Fruit fly (Drosophila melanogaster) whole organism, embryonic: ENCODE data around the gene cd.

Experiments used
- Awh ChIP-seq: fragments of 200-800 bp; sonication (Bioruptor generic); IDR thresholded peaks from 2 replicates; pipeline ENCODE4, ENCODE4 v1.3.6; 2022; ENCODE audit warnings: missing biosample characterization, missing genetic modification characterization
- CG10274 ChIP-seq: fragments of 200-800 bp; sonication (Bioruptor generic); optimal IDR thresholded peaks from 3 replicates; lab custom pipeline; 2017; ENCODE audit warnings: missing biosample characterization, mild to moderate bottlenecking, missing genetic modification characterization
- CG10462 ChIP-seq: fragments of 200-800 bp; sonication (Bioruptor generic); optimal IDR thresholded peaks from 2 replicates; lab custom pipeline; 2016; ENCODE audit warnings: missing biosample characterization, missing genetic modification characterization
- CG11093 ChIP-seq: fragments of 200-800 bp; sonication (Bioruptor generic); IDR thresholded peaks from 3 replicates; pipeline ENCODE4 v1.3.6; 2022; ENCODE audit warnings: missing biosample characterization, missing genetic modification characterization
- CG15269 ChIP-seq: fragments of 200-800 bp; sonication (Bioruptor generic); optimal IDR thresholded peaks from 2 replicates; lab custom pipeline; 2018; ENCODE audit warnings: missing biosample characterization, mild to moderate bottlenecking, missing genetic modification characterization, moderate library complexity
- CG1603 ChIP-seq: fragments of 200-800 bp; sonication (Bioruptor generic); optimal IDR thresholded peaks from 2 replicates; lab custom pipeline; 2019; ENCODE audit warnings: missing biosample characterization, mild to moderate bottlenecking, missing genetic modification characterization, moderate library complexity
- CG16779 ChIP-seq: fragments of 200-800 bp; sonication (Bioruptor generic); IDR thresholded peaks from 2 replicates; pipeline ENCODE4 v1.3.6; 2022; ENCODE audit warnings: missing biosample characterization, missing genetic modification characterization
- CG17829 ChIP-seq: fragments of 200-800 bp; optimal IDR thresholded peaks from 2 replicates; lab custom pipeline; 2019; ENCODE audit warnings: missing biosample characterization, mild to moderate bottlenecking, missing genetic modification characterization, moderate library complexity
- CG1792 ChIP-seq: fragments of 200-800 bp; sonication (Bioruptor generic); optimal IDR thresholded peaks from 2 replicates; lab custom pipeline; 2016; ENCODE audit warnings: missing biosample characterization, missing genetic modification characterization
- CG18476 ChIP-seq: fragments of 200-800 bp; sonication (Bioruptor generic); optimal IDR thresholded peaks from 2 replicates; lab custom pipeline; 2016; ENCODE audit warnings: missing biosample characterization, mild to moderate bottlenecking, missing genetic modification characterization
- CG2120 ChIP-seq: fragments of 200-800 bp; sonication (Bioruptor generic); optimal IDR thresholded peaks from 3 replicates; lab custom pipeline; 2016; ENCODE audit warnings: missing biosample characterization, missing genetic modification characterization
- CG2129 ChIP-seq: fragments of 200-800 bp; sonication (Bioruptor generic); IDR thresholded peaks from 2 replicates; pipeline ENCODE4 v1.3.6; 2022; ENCODE audit warnings: missing biosample characterization, missing genetic modification characterization; ENCODE audit not compliant: partially characterized antibody
- CG2875 ChIP-seq: fragments of 200-800 bp; sonication (Bioruptor generic); optimal IDR thresholded peaks from 2 replicates; lab custom pipeline; 2017; ENCODE audit warnings: missing biosample characterization, mild to moderate bottlenecking, missing genetic modification characterization, missing genetic modification reagents
- CG3163 ChIP-seq: fragments of 200-800 bp; sonication (Bioruptor generic); optimal IDR thresholded peaks from 3 replicates; lab custom pipeline; 2016; ENCODE audit warnings: missing biosample characterization, missing genetic modification characterization
- CG3726 ChIP-seq: fragments of 200-800 bp; sonication (Bioruptor generic); IDR thresholded peaks from 3 replicates; pipeline ENCODE4, ENCODE4 v1.3.6; 2022; ENCODE audit warnings: missing biosample characterization, missing genetic modification characterization
- CG3838 ChIP-seq: fragments of 200-800 bp; sonication (Bioruptor generic); optimal IDR thresholded peaks from 3 replicates; lab custom pipeline; 2016; ENCODE audit warnings: missing biosample characterization, missing genetic modification characterization
- CG6175 ChIP-seq: fragments of 200-800 bp; sonication (Bioruptor generic); IDR thresholded peaks from 3 replicates; pipeline ENCODE4 v1.3.6; 2022; ENCODE audit warnings: missing biosample characterization, missing genetic modification characterization
- CG7987 ChIP-seq: fragments of 200-800 bp; sonication (Bioruptor generic); optimal IDR thresholded peaks from 2 replicates; lab custom pipeline; 2018; ENCODE audit warnings: missing biosample characterization, mild to moderate bottlenecking, missing genetic modification characterization, moderate library complexity
- CG8478 ChIP-seq: fragments of >200 bp; optimal IDR thresholded peaks from 2 replicates; lab custom pipeline; 2018
- CG8924 ChIP-seq: fragments of 200-800 bp; optimal IDR thresholded peaks from 3 replicates; lab custom pipeline; 2019; ENCODE audit warnings: missing biosample characterization, mild to moderate bottlenecking, missing genetic modification characterization, moderate library complexity
- D19B ChIP-seq: fragments of 200-800 bp; sonication (Bioruptor generic); optimal IDR thresholded peaks from 2 replicates; lab custom pipeline; 2017; ENCODE audit warnings: missing biosample characterization, mild to moderate bottlenecking, missing genetic modification characterization
- Dbx ChIP-seq: fragments of 200-800 bp; sonication (Bioruptor generic); IDR thresholded peaks from 3 replicates; pipeline ENCODE4 v1.3.6; 2022; ENCODE audit warnings: missing biosample characterization, missing genetic modification characterization
- Dll ChIP-seq: fragments of 200-800 bp; sonication (Bioruptor generic); IDR thresholded peaks from 4 replicates; pipeline ENCODE4 v1.3.6; 2022; ENCODE audit warnings: missing biosample characterization, missing genetic modification characterization; ENCODE audit not compliant: partially characterized antibody
- Doc3 ChIP-seq: fragments of 200-800 bp; sonication (Bioruptor generic); IDR thresholded peaks from 3 replicates; pipeline ENCODE4 v1.3.6; 2022; ENCODE audit warnings: missing biosample characterization, missing genetic modification characterization; ENCODE audit not compliant: partially characterized antibody
- Dp ChIP-seq: fragments of 200-800 bp; sonication (Bioruptor generic); optimal IDR thresholded peaks from 2 replicates; lab custom pipeline; 2018; ENCODE audit warnings: missing biosample characterization, mild to moderate bottlenecking, missing genetic modification characterization, moderate library complexity
- E2f2 ChIP-seq: fragments of 200-800 bp; sonication (Bioruptor generic); IDR thresholded peaks from 2 replicates; pipeline ENCODE4 v1.3.6; 2022; ENCODE audit warnings: missing biosample characterization, missing genetic modification characterization
- Ets65A ChIP-seq: fragments of 200-800 bp; sonication (Bioruptor generic); peaks from one replicate; lab custom pipeline; 2016; ENCODE audit warnings: missing biosample characterization, missing genetic modification characterization
- HHEX ChIP-seq: fragments of 200-800 bp; sonication (Bioruptor generic); optimal IDR thresholded peaks from 3 replicates; lab custom pipeline; 2017; ENCODE audit warnings: missing biosample characterization, mild to moderate bottlenecking, missing genetic modification characterization, missing genetic modification reagents
- MESR4 ChIP-seq: fragments of 200-800 bp; sonication (Bioruptor generic); optimal IDR thresholded peaks from 2 replicates; lab custom pipeline; 2018; ENCODE audit warnings: missing biosample characterization, mild to moderate bottlenecking, missing genetic modification characterization, moderate library complexity
- Nf-YB ChIP-seq: fragments of 200-800 bp; sonication (Bioruptor generic); optimal IDR thresholded peaks from 3 replicates; lab custom pipeline; 2019; ENCODE audit warnings: missing biosample characterization, mild to moderate bottlenecking, missing genetic modification characterization, moderate library complexity
- Pdp1 ChIP-seq, 2 experiments: fragments of 200-800 bp; sonication (Bioruptor generic); optimal IDR thresholded peaks; 3 replicates each; lab custom pipeline; 2016; ENCODE audit warnings: missing biosample characterization in 2 of 2, missing genetic modification characterization in 2 of 2, mild to moderate bottlenecking in 1 of 2, moderate library complexity in 1 of 2
- Sry-β ChIP-seq: fragments of 200-800 bp; sonication (Bioruptor generic); optimal IDR thresholded peaks from 2 replicates; lab custom pipeline; 2018; ENCODE audit warnings: missing biosample characterization, mild to moderate bottlenecking, missing genetic modification characterization, moderate library complexity
- Stat92E ChIP-seq, 3 experiments: fragments of >200 bp in 2 of 3; fragments of 200-800 bp in 1 of 3; sonication (Bioruptor generic) in 1 of 3; optimal IDR thresholded peaks; 2 replicates each; lab custom pipeline; 2017 to 2019; ENCODE audit warnings: missing biosample characterization in 3 of 3, missing genetic modification characterization in 3 of 3, mild to moderate bottlenecking in 1 of 3, moderate library complexity in 1 of 3
- cg ChIP-seq: fragments of 200-800 bp; sonication (Bioruptor generic); optimal IDR thresholded peaks from 3 replicates; lab custom pipeline; 2019; ENCODE audit warnings: missing biosample characterization, mild to moderate bottlenecking, missing genetic modification characterization, moderate library complexity
- chinmo ChIP-seq: fragments of 200-800 bp; sonication (Bioruptor generic); IDR thresholded peaks from 4 replicates; pipeline ENCODE4 v1.3.6; 2022; ENCODE audit warnings: missing biosample characterization, missing genetic modification characterization; ENCODE audit not compliant: partially characterized antibody
- ci ChIP-seq: fragments of 200-800 bp; sonication (Bioruptor generic); IDR thresholded peaks from 3 replicates; pipeline ENCODE4 v1.3.6; 2022; ENCODE audit warnings: missing biosample characterization, missing genetic modification characterization
- dati ChIP-seq: fragments of 200-800 bp; sonication (Bioruptor generic); IDR thresholded peaks from 2 replicates; pipeline ENCODE4 v1.3.6; 2022; ENCODE audit warnings: missing biosample characterization, missing genetic modification characterization
- dimm ChIP-seq: fragments of 200-800 bp; sonication (Bioruptor generic); IDR thresholded peaks from 2 replicates; pipeline ENCODE4 v1.3.6; 2022; ENCODE audit warnings: missing biosample characterization, missing genetic modification characterization
- gcm2 ChIP-seq: fragments of 200-800 bp; sonication (Bioruptor generic); optimal IDR thresholded peaks from 2 replicates; lab custom pipeline; 2016; ENCODE audit warnings: missing biosample characterization, missing genetic modification characterization
- insv ChIP-seq, 2 experiments: fragments of 200-800 bp; sonication (Bioruptor generic); optimal IDR thresholded peaks; 3 replicates each; lab custom pipeline; 2016 to 2018; ENCODE audit warnings: missing biosample characterization in 2 of 2, missing genetic modification characterization in 2 of 2
- nmo ChIP-seq: fragments of 200-800 bp; sonication (Bioruptor generic); optimal IDR thresholded peaks from 2 replicates; lab custom pipeline; 2018; ENCODE audit warnings: missing biosample characterization, mild to moderate bottlenecking, missing genetic modification characterization, moderate library complexity
- pros ChIP-seq: fragments of 200-800 bp; sonication (Bioruptor generic); optimal IDR thresholded peaks from 3 replicates; lab custom pipeline; 2019; ENCODE audit warnings: missing biosample characterization, mild to moderate bottlenecking, missing genetic modification characterization, moderate library complexity
- pzg ChIP-seq: fragments of 200-800 bp; sonication (Bioruptor generic); optimal IDR thresholded peaks from 3 replicates; lab custom pipeline; 2018; ENCODE audit warnings: missing biosample characterization, mild to moderate bottlenecking, missing genetic modification characterization, moderate library complexity
- row ChIP-seq: fragments of 200-800 bp; sonication (Bioruptor generic); IDR thresholded peaks from 3 replicates; pipeline ENCODE4 v1.3.6; 2022; ENCODE audit warnings: missing biosample characterization, missing genetic modification characterization
- shn ChIP-seq: fragments of 200-800 bp; sonication (Bioruptor generic); optimal IDR thresholded peaks from 3 replicates; lab custom pipeline; 2016; ENCODE audit warnings: missing biosample characterization, missing genetic modification characterization
- slou ChIP-seq: fragments of 200-800 bp; sonication (Bioruptor generic); optimal IDR thresholded peaks from 3 replicates; lab custom pipeline; 2016; ENCODE audit warnings: missing biosample characterization, missing genetic modification characterization
- slp2 ChIP-seq: fragments of 200-800 bp; sonication (Bioruptor generic); optimal IDR thresholded peaks from 2 replicates; lab custom pipeline; 2016; ENCODE audit warnings: missing biosample characterization, missing genetic modification characterization
- tio ChIP-seq: fragments of 200-800 bp; sonication (Bioruptor generic); optimal IDR thresholded peaks from 2 replicates; lab custom pipeline; 2017; ENCODE audit warnings: missing biosample characterization, missing genetic modification characterization, inconsistent platforms

The cd gene

dm6 chr3R:22666449-22667283 is 28.1 kb upstream of the cd start (continued):
- TF ChIP-seq CG16779 (GFP tag; lab: Robert Waterston, UW) (no peak), CG2875 (GFP tag; lab: Kevin White, UChicago) (no peak), Nf-YB (peak; percentile 8), slp2 (peak; percentile 4), ci (GFP tag; lab: Robert Waterston, UW) (no peak; the same call in 2 of the 3 replicates), slou (GFP tag; lab: Kevin White, UChicago) (no peak), CG1792 (GFP tag; lab: Kevin White, UChicago) (no peak), Stat92E (GFP tag; optimal IDR thresholded peaks at IDR 0.05; lab: Kevin White, UChicago) (peak in 1 of 3 experiments; percentile 98), CG7987 (no peak), dimm (GFP tag; lab: Robert Waterston, UW) (no peak), CG3726 (GFP tag; lab: Robert Waterston, UW) (no peak), Sry-β (GFP tag; lab: Kevin White, UChicago) (peak; percentile 92), shn (GFP tag; lab: Kevin White, UChicago) (no peak), CG1603 (tag; lab: Kevin White, UChicago) (peak; percentile 1), E2f2 (GFP tag; lab: Robert Waterston, UW) (peak; percentile 11; the same call in 1 of the 2 replicates), pzg (GFP tag; lab: Kevin White, UChicago) (no peak), CG17829 (no peak), MESR4 (GFP tag; lab: Kevin White, UChicago) (no peak), Awh (0 out of 2 replicates have a peak, but pooled peaks have one; percentile 22), CG3838 (GFP tag; lab: Kevin White, UChicago) (no peak), row (GFP tag; lab: Robert Waterston, UW) (peak; percentile 62; the same call in 2 of the 3 replicates), dati (no peak), chinmo (GFP tag; lab: Robert Waterston, UW) (peak; percentile 82; the same call in 1 of the 4 replicates), CG15269 (peak; percentile 72), CG6175 (peak; percentile 69; the same call in 1 of the 3 replicates), Dll (no peak), D19B (no peak), tio (GFP tag; lab: Kevin White, UChicago) (no peak), CG10462 (GFP tag; lab: Kevin White, UChicago) (no peak), insv (GFP tag; optimal IDR thresholded peaks at IDR 0.05; lab: Kevin White, UChicago) (peak in 1 of 2 experiments; percentile 3), CG8924 (tag; lab: Kevin White, UChicago) (no peak), CG11093 (GFP tag; lab: Robert Waterston, UW) (no peak), Ets65A (GFP tag; lab: Kevin White, UChicago) (no peak), Dp (GFP tag; lab: Kevin White, UChicago) (no peak), Doc3 (GFP tag; lab: Robert Waterston, UW) (no peak), nmo (GFP tag; lab: Kevin White, UChicago) (no peak), cg (peak; percentile 91), CG2120 (no peak), CG18476 (no peak), pros (GFP tag; lab: Kevin White, UChicago) (peak; percentile 66), Pdp1 (GFP tag; optimal IDR thresholded peaks at IDR 0.05; lab: Kevin White, UChicago) (peak in 1 of 2 experiments; percentile 1), CG10274 (GFP tag; lab: Kevin White, UChicago) (no peak), Dbx (GFP tag; lab: Robert Waterston, UW) (no peak), CG8478 (lab: Kevin White, UChicago) (peak; percentile 55), CG3163 (GFP tag; lab: Kevin White, UChicago) (peak; percentile 40), CG2129 (GFP tag; lab: Robert Waterston, UW) (no peak), HHEX (GFP tag; lab: Kevin White, UChicago) (no peak), gcm2 (GFP tag; lab: Kevin White, UChicago) (no peak)
